Worm (Caenorhabditis elegans): ENCODE measurements around the gene Y53C12A.3.

DNA sequence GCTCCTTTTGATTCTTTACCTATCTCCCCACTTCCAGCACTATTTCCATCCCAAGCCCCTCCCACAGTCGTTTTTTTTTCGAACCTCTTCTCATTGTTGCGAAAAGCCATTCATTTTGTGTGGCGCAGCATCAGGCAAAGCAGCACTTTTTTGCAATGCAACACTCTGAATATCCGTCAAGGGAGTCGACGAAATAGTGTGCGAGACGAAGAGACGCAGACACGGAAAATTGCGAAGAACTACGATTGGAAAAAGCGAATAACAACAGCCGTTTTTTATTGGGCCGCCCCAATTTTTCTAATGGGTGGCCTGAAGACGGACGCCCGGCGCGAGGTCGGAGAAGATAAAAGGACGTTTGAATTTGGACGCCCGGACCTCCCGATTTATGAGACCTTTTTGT, 23.8 kb upstream of the Y53C12A.3 start:
- TF ChIP-seq dao-5 (tag; optimal IDR thresholded peaks at IDR 0.05) = no peak
- no peak for TF ChIP-seq W03F9.2 (tag; optimal IDR thresholded peaks at IDR 0.05)
